Worm (Caenorhabditis elegans): ENCODE results near the gene F56B6.6.

The F56B6.6 gene

DNA sequence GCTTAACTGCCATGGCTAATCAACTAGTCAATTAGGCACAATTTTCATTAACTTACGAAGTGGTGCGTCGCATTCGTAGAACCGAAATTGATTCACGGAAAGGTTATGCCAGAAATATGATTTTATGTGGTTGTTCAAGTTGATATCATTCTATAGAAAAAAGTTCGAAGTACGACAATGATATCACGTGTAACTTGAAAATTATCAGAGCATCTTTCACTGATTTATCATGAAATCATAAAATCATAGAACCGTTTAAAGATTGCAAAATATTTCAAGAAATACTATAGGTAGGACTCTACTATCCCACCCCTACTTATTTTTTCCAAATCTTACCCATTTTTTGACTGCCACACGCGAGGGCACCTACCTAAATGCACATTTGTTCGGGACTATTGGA lies 20.1 kb upstream of the F56B6.6 start:
- no peak for TF ChIP-seq fkh-2 (tag; optimal IDR thresholded peaks at IDR 0.05)
- TF ChIP-seq nhr-237 (tag; optimal IDR thresholded peaks at IDR 0.05) = no peak
- TF ChIP-seq nhr-67 (tag; optimal IDR thresholded peaks at IDR 0.05) = no peak
- no peak for TF ChIP-seq nhr-23 (tag; optimal IDR thresholded peaks at IDR 0.05)
- no peak for TF ChIP-seq ztf-11 (tag; optimal IDR thresholded peaks at IDR 0.05)
- TF ChIP-seq elt-2 (tag; optimal IDR thresholded peaks at IDR 0.05) = peak; percentile 81
- TF ChIP-seq ceh-16 (tag; optimal IDR thresholded peaks at IDR 0.05) = no peak
- TF ChIP-seq pqm-1 (tag; optimal IDR thresholded peaks at IDR 0.05) = peak; percentile 77
- TF ChIP-seq ceh-82 (tag; optimal IDR thresholded peaks at IDR 0.05) = no peak

ce11 chrX:3551173-3551572 lies 18.4 kb upstream of the F56B6.6 start:
- TF ChIP-seq elt-2 (tag; optimal IDR thresholded peaks at IDR 0.05) (peak; percentile 73), pqm-1 (tag; optimal IDR thresholded peaks at IDR 0.05) (peak; percentile 34), ceh-9 (tag; optimal IDR thresholded peaks at IDR 0.05) (no peak), jun-1 (tag; optimal IDR thresholded peaks at IDR 0.05) (peak; percentile 30)

- no peak for TF ChIP-seq nhr-67 (tag; optimal IDR thresholded peaks at IDR 0.05)
- peak; percentile 85 for TF ChIP-seq pqm-1 (tag; optimal IDR thresholded peaks at IDR 0.05)
- TF ChIP-seq elt-2 (tag; optimal IDR thresholded peaks at IDR 0.05) = peak; percentile 68
- TF ChIP-seq lsy-12 (tag; optimal IDR thresholded peaks at IDR 0.05) = no peak
- no peak for TF ChIP-seq ceh-82 (tag; optimal IDR thresholded peaks at IDR 0.05)
These were observed 15.9 kb upstream of the F56B6.6 start for ce11 chrX:3548716-3549115.

ce11 chrX:3547828-3548227 lies 15.0 kb upstream of the F56B6.6 start:
- TF ChIP-seq elt-2 (tag; optimal IDR thresholded peaks at IDR 0.05) (peak; percentile 31), ceh-82 (tag; optimal IDR thresholded peaks at IDR 0.05) (no peak), ztf-4 (tag; optimal IDR thresholded peaks at IDR 0.05) (no peak), R02D3.7 (tag; optimal IDR thresholded peaks at IDR 0.05) (no peak), unc-62 (GFP tag; optimal IDR thresholded peaks at IDR 0.05) (no peak)

DNA sequence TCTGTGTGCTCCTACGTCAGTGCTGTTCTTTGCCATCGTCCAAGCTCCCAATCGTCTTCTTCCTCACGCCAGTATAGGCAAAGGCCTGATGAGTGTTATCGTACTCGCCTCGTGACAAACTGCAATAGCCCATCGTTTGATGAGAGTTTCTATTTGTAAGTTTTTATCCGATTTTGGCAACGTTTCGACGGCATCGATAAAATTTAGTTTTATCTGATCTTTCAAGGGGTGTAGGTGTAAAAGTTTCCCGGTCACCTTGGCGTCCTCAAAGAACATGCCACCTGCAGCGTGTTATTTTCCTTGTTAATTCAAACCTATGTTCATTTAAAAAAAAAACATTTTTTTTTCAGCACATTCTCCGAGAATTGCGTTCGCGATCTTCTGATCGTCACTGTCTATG lies 14.3 kb upstream of the F56B6.6 start:
- TF ChIP-seq lin-39 (tag; optimal IDR thresholded peaks at IDR 0.05) (no peak), nhr-25 (tag; optimal IDR thresholded peaks at IDR 0.05) (peak; percentile 32), nhr-12 (tag; optimal IDR thresholded peaks at IDR 0.05) (no peak), elt-1 (tag; optimal IDR thresholded peaks at IDR 0.05) (peak; percentile 73)

ce11 chrX:3542242-3542641 lies 9.4 kb upstream of the F56B6.6 start, which contains the start of gene rgs-7:
TSS of gene rgs-7 (plus strand) at chrX:3542542.
- TF ChIP-seq fkh-2 (tag; optimal IDR thresholded peaks at IDR 0.05) (no peak), ceh-28 (tag; optimal IDR thresholded peaks at IDR 0.05) (no peak), ama-1 (optimal IDR thresholded peaks at IDR 0.05) (no peak), nhr-76 (tag; optimal IDR thresholded peaks at IDR 0.05) (no peak), unc-62 (GFP tag; optimal IDR thresholded peaks at IDR 0.05) (no peak), zag-1 (tag; optimal IDR thresholded peaks at IDR 0.05) (no peak), tbx-2 (tag; optimal IDR thresholded peaks at IDR 0.05) (no peak), egl-27 (tag; optimal IDR thresholded peaks at IDR 0.05) (no peak)

DNA sequence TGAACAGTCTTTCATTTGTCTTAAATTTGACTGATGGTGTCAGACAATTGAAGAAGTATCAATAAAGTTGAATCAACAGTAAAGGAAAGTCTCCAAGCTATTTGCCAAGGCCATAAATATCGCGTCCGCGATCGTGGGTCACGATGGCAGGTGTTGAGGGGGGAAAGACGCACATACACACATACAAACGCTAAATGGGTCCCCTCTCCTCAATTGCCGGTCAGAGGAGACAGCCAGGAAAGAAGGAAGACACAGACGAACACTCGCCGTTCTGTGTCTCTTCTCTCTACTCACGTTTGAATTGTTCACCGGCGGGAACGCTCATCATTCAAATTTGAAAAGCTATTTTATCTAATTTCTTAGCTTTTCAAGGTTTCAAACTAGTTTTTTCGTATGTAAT lies 8.0 kb upstream of the F56B6.6 start:
- TF ChIP-seq elt-2 (tag; optimal IDR thresholded peaks at IDR 0.05) (peak; percentile 12), snpc-4 (tag; optimal IDR thresholded peaks at IDR 0.05) (peak; percentile 18), sea-2 (GFP tag; optimal IDR thresholded peaks at IDR 0.05) (no peak), unc-39 (tag; optimal IDR thresholded peaks at IDR 0.05) (no peak), tbx-2 (tag; optimal IDR thresholded peaks at IDR 0.05) (no peak), ama-1 (optimal IDR thresholded peaks at IDR 0.05) (peak; percentile 61), pha-4 (tag; optimal IDR thresholded peaks at IDR 0.05) (peak; percentile 58), nhr-43 (tag; optimal IDR thresholded peaks at IDR 0.05; ENCODE audit: poor library complexity, severe bottlenecking) (no peak), nhr-23 (tag; optimal IDR thresholded peaks at IDR 0.05) (peak; percentile 62), egl-5 (tag; optimal IDR thresholded peaks at IDR 0.05) (peak; percentile 61), nfya-1 (tag; optimal IDR thresholded peaks at IDR 0.05; ENCODE audit: insufficient read depth) (peak; percentile 55), lin-39 (tag; optimal IDR thresholded peaks at IDR 0.05) (peak; percentile 86), hmg-11 (tag; optimal IDR thresholded peaks at IDR 0.05) (peak; percentile 34), nhr-25 (tag; optimal IDR thresholded peaks at IDR 0.05) (peak; percentile 72)
